Worm (Caenorhabditis elegans) whole organism, L4 larva: ENCODE data around the gene R13H7.2.

Experiments used
- fos-1 ChIP-seq: fragments of 150-350 bp; optimal IDR thresholded peaks from 2 replicates; lab custom pipeline; 2014; ENCODE audit warnings: missing biosample characterization, missing genetic modification characterization
- nhr-237 ChIP-seq: sonication (generic microtip); optimal IDR thresholded peaks from 2 replicates; lab custom pipeline; 2017; ENCODE audit warnings: missing biosample characterization, missing genetic modification characterization

DNA sequence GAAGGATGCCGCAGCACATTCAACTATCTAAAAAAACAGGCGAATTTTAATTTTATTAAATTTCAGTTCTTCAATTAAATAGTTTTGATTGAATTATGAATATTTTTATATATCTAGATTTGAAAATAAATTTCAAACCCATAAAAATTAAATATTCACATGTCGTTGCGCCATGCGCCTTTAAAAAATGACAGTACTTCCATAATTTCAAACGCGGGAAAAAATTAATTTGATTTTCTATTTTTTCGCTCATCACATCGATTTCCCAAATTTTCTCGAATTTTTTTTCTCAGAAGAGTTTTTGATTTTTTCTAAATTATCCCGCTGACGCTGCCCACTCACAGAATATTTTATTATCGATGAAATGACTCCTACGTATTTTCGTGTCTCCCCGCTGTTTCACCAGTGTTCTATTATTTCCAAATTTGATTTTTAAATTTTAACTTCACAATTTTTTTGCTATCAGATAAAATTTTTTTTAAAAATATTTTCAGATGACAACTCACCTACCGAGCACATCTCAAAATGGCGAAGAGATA, 16.6 kb downstream of the R13H7.2 start, which contains the start of gene lip-1:
- no peak for TF ChIP-seq nhr-237 (tag; lab: Kevin White, UChicago)
- TF ChIP-seq fos-1 (tag; lab: Kevin White, UChicago) = no peak
